Fruit fly (Drosophila melanogaster) whole organism, prepupa: ENCODE data around the gene Cpr30B.

ENCODE experiments used
- Blimp-1 ChIP-seq: fragments of 200-800 bp; sonication (Bioruptor generic); optimal IDR thresholded peaks from 3 replicates; lab custom pipeline; 2017; ENCODE audit warnings: missing biosample characterization, missing genetic modification characterization, mild to moderate bottlenecking, moderate library complexity, missing genetic modification reagents
- CG10669 ChIP-seq: fragments of 200-800 bp; sonication (Bioruptor generic); optimal IDR thresholded peaks from 3 replicates; lab custom pipeline; 2018; ENCODE audit warnings: missing biosample characterization, mild to moderate bottlenecking, missing genetic modification characterization, moderate library complexity
- CG11294 ChIP-seq: fragments of 200-800 bp; sonication (Bioruptor generic); IDR thresholded peaks from 2 replicates; pipeline ENCODE4 v1.3.6; 2022; ENCODE audit warnings: missing biosample characterization, missing genetic modification characterization
- CG11762 ChIP-seq: fragments of 200-800 bp; sonication (Bioruptor generic); optimal IDR thresholded peaks from 3 replicates; lab custom pipeline; 2016; ENCODE audit warnings: missing biosample characterization, missing genetic modification characterization; ENCODE audit not compliant: insufficient read depth
- CG11902 ChIP-seq: fragments of 200-800 bp; sonication (Bioruptor generic); optimal IDR thresholded peaks from 3 replicates; lab custom pipeline; 2016; ENCODE audit warnings: missing biosample characterization, missing genetic modification characterization
- CG16779 ChIP-seq: fragments of 200-800 bp; sonication (Bioruptor generic); optimal IDR thresholded peaks from 3 replicates; lab custom pipeline; 2017; ENCODE audit warnings: missing biosample characterization, mild to moderate bottlenecking, missing genetic modification characterization
- CG3032 ChIP-seq: fragments of 200-800 bp; optimal IDR thresholded peaks from 2 replicates; lab custom pipeline; 2019; ENCODE audit warnings: missing biosample characterization, mild to moderate bottlenecking, missing genetic modification characterization, moderate library complexity
- CG31627 ChIP-seq: fragments of 200-800 bp; sonication (Bioruptor generic); optimal IDR thresholded peaks from 3 replicates; lab custom pipeline; 2016; ENCODE audit warnings: missing biosample characterization, missing genetic modification characterization
- CG4318 ChIP-seq: fragments of 200-800 bp; sonication (Bioruptor generic); optimal IDR thresholded peaks from 3 replicates; lab custom pipeline; 2017; ENCODE audit warnings: missing biosample characterization, mild to moderate bottlenecking, missing genetic modification characterization
- CG6163 ChIP-seq: fragments of 200-800 bp; sonication (Bioruptor generic); IDR thresholded peaks from 3 replicates; pipeline ENCODE4 v1.3.6; 2022; ENCODE audit warnings: missing biosample characterization, missing genetic modification characterization
- CG6276 ChIP-seq: fragments of 200-800 bp; sonication (Bioruptor generic); optimal IDR thresholded peaks from 2 replicates; lab custom pipeline; 2017; ENCODE audit warnings: missing biosample characterization, mild to moderate bottlenecking, missing genetic modification characterization
- CG6792 ChIP-seq: fragments of 200-800 bp; sonication (Bioruptor generic); optimal IDR thresholded peaks from 3 replicates; lab custom pipeline; 2016; ENCODE audit warnings: missing biosample characterization, missing genetic modification characterization
- CG6854 ChIP-seq: fragments of 200-800 bp; sonication (Bioruptor generic); optimal IDR thresholded peaks from 2 replicates; lab custom pipeline; 2017; ENCODE audit warnings: missing biosample characterization, mild to moderate bottlenecking, missing genetic modification characterization
- CG7368 ChIP-seq: fragments of 200-800 bp; sonication (Bioruptor generic); optimal IDR thresholded peaks from 3 replicates; lab custom pipeline; 2016; ENCODE audit warnings: missing biosample characterization, missing genetic modification characterization
- CG8319 ChIP-seq: fragments of 200-800 bp; sonication (Bioruptor generic); optimal IDR thresholded peaks from 3 replicates; lab custom pipeline; 2016; ENCODE audit warnings: missing biosample characterization, missing genetic modification characterization
- CG8632 ChIP-seq: fragments of 200-800 bp; sonication (Bioruptor generic); optimal IDR thresholded peaks from 3 replicates; lab custom pipeline; 2016; ENCODE audit warnings: missing biosample characterization, missing genetic modification characterization
- CG9139 ChIP-seq: fragments of 200-800 bp; sonication (Bioruptor generic); optimal IDR thresholded peaks from 3 replicates; lab custom pipeline; 2017; ENCODE audit warnings: missing biosample characterization, mild to moderate bottlenecking, missing genetic modification characterization
- Eip78C ChIP-seq: fragments of 200-800 bp; sonication (Bioruptor generic); peaks from one replicate; lab custom pipeline; 2016; ENCODE audit warnings: missing biosample characterization, missing genetic modification characterization
- Ets21C ChIP-seq: fragments of 200-800 bp; sonication (Bioruptor generic); optimal IDR thresholded peaks from 3 replicates; lab custom pipeline; 2016; ENCODE audit warnings: missing biosample characterization, missing genetic modification characterization
- Ets96B ChIP-seq: fragments of 200-800 bp; optimal IDR thresholded peaks from 2 replicates; lab custom pipeline; 2019; ENCODE audit warnings: missing biosample characterization, mild to moderate bottlenecking, missing genetic modification characterization, moderate library complexity
- Gug ChIP-seq: fragments of 200-800 bp; sonication (Bioruptor generic); IDR thresholded peaks from 2 replicates; pipeline ENCODE4 v1.3.6; 2022; ENCODE audit warnings: missing biosample characterization, missing genetic modification characterization
- Hr38 ChIP-seq: sonication (Bioruptor generic); optimal IDR thresholded peaks from 2 replicates; lab custom pipeline; 2016; ENCODE audit warnings: missing biosample characterization, missing genetic modification characterization
- Hr39 ChIP-seq: fragments of 200-800 bp; sonication (Bioruptor generic); optimal IDR thresholded peaks from 2 replicates; lab custom pipeline; 2016; ENCODE audit warnings: missing biosample characterization, missing genetic modification characterization
- Hr4 ChIP-seq: fragments of 200-800 bp; sonication (Bioruptor generic); optimal IDR thresholded peaks from 3 replicates; lab custom pipeline; 2016; ENCODE audit warnings: missing biosample characterization, missing genetic modification characterization
- Lpt ChIP-seq: fragments of 200-800 bp; sonication (Bioruptor generic); optimal IDR thresholded peaks from 3 replicates; lab custom pipeline; 2016; ENCODE audit warnings: missing biosample characterization, missing genetic modification characterization
- Met ChIP-seq: fragments of 200-800 bp; sonication (Bioruptor generic); optimal IDR thresholded peaks from 3 replicates; lab custom pipeline; 2016; ENCODE audit warnings: missing biosample characterization, missing genetic modification characterization
- OdsH ChIP-seq: fragments of 200-800 bp; sonication (Bioruptor generic); optimal IDR thresholded peaks from 3 replicates; lab custom pipeline; 2016; ENCODE audit warnings: missing biosample characterization, missing genetic modification characterization
- Smox ChIP-seq: fragments of 200-800 bp; sonication (Bioruptor generic); optimal IDR thresholded peaks from 3 replicates; lab custom pipeline; 2016; ENCODE audit warnings: missing biosample characterization, missing genetic modification characterization
- Sox102F ChIP-seq: fragments of 200-800 bp; sonication (Bioruptor generic); optimal IDR thresholded peaks from 2 replicates; lab custom pipeline; 2016; ENCODE audit warnings: missing biosample characterization, mild to moderate bottlenecking, missing genetic modification characterization
- Sox14 ChIP-seq: fragments of 200-800 bp; sonication (Bioruptor generic); optimal IDR thresholded peaks from 3 replicates; lab custom pipeline; 2016; ENCODE audit warnings: missing biosample characterization, missing genetic modification characterization
- Sox15 ChIP-seq: fragments of 200-800 bp; sonication (Bioruptor generic); optimal IDR thresholded peaks from 3 replicates; lab custom pipeline; 2016; ENCODE audit warnings: missing biosample characterization, missing genetic modification characterization
- achi ChIP-seq: fragments of 200-800 bp; sonication (Bioruptor generic); optimal IDR thresholded peaks from 3 replicates; lab custom pipeline; 2016; ENCODE audit warnings: missing biosample characterization, missing genetic modification characterization
- cyc ChIP-seq: fragments of 200-800 bp; sonication (Bioruptor generic); optimal IDR thresholded peaks from 3 replicates; lab custom pipeline; 2016; ENCODE audit warnings: missing biosample characterization, missing genetic modification characterization
- esn ChIP-seq: fragments of 200-800 bp; sonication (Bioruptor generic); optimal IDR thresholded peaks from 2 replicates; lab custom pipeline; 2016; ENCODE audit warnings: missing biosample characterization, mild to moderate bottlenecking, missing genetic modification characterization, moderate library complexity
- fkh ChIP-seq: fragments of 200-800 bp; sonication (Bioruptor generic); optimal IDR thresholded peaks from 3 replicates; lab custom pipeline; 2017; ENCODE audit warnings: missing biosample characterization, mild to moderate bottlenecking, missing genetic modification characterization, moderate library complexity
- lz ChIP-seq: fragments of 200-800 bp; sonication (Bioruptor generic); optimal IDR thresholded peaks from 3 replicates; lab custom pipeline; 2016; ENCODE audit warnings: missing biosample characterization, missing genetic modification characterization
- salr ChIP-seq, 2 experiments: fragments of 200-800 bp; sonication (Bioruptor generic); optimal IDR thresholded peaks; 3 replicates each; lab custom pipeline; 2016 to 2018; ENCODE audit warnings: missing biosample characterization in 2 of 2, missing genetic modification characterization in 2 of 2, mild to moderate bottlenecking in 1 of 2
- spab ChIP-seq: fragments of 200-800 bp; sonication (Bioruptor generic); optimal IDR thresholded peaks from 2 replicates; lab custom pipeline; 2017; ENCODE audit warnings: missing biosample characterization, mild to moderate bottlenecking, missing genetic modification characterization, missing genetic modification reagents
- svp ChIP-seq: fragments of 200-800 bp; sonication (Bioruptor generic); peaks from one replicate; lab custom pipeline; 2016; ENCODE audit warnings: missing biosample characterization, missing genetic modification characterization
- vri ChIP-seq: fragments of 200-800 bp; sonication (Bioruptor generic); optimal IDR thresholded peaks from 3 replicates; lab custom pipeline; 2016; ENCODE audit warnings: missing biosample characterization, mild to moderate bottlenecking, missing genetic modification characterization

Cpr30B gene

DNA sequence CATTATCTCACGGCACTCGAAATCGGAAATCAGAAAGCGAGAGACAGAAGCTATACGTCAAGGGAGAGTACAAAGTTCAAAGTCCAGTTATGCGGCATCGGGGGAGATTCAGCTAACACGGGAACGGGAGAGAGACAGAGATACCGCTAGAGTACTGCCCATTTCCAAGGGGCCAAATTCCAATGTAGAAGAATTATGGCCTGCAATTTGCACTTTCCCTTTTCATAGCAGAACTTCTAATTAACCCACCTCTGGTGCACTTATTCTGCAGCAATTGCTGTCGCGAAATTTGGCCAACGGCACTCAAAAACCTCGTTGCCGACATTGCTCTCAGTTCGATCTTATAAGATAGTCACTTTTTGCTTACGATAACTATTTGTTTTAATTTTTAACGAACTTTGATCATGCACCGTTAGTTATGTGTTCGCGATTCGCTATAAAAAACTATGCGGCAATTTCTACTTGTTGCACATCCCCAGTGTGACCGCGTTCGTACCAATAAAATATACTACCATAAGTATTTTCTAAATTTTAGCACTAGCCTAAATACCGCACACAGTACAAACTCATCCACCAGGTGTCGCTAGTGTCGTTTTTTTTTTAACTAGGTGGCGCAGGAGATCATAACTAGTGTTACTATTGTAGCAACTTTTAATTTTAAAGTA, 33.7 kb downstream of the Cpr30B start, which contains the start of gene Mtpalpha (continued):
- peak; percentile 48 for TF ChIP-seq cyc (GFP tag; lab: Kevin White, UChicago)
- peak; percentile 43 for TF ChIP-seq esn (GFP tag; lab: Kevin White, UChicago)
- TF ChIP-seq CG9139 (GFP tag; lab: Kevin White, UChicago) = peak; percentile 99
- TF ChIP-seq Eip78C (GFP tag; lab: Kevin White, UChicago) = peak; percentile 94
- peak; percentile 57 for TF ChIP-seq Met (GFP tag; lab: Kevin White, UChicago)
- TF ChIP-seq achi (GFP tag; lab: Kevin White, UChicago) = peak; percentile 67
- peak; percentile 66 for TF ChIP-seq Gug (GFP tag; lab: Robert Waterston, UW)
- no peak for TF ChIP-seq fkh
- TF ChIP-seq Hr39 (GFP tag; lab: Kevin White, UChicago) = no peak
- TF ChIP-seq CG4318 (GFP tag; lab: Kevin White, UChicago) = peak; percentile 40
- TF ChIP-seq CG6854 (GFP tag; lab: Kevin White, UChicago) = peak; percentile 99
- TF ChIP-seq CG11294 (GFP tag; lab: Robert Waterston, UW) = peak; percentile 40; the same call in 1 of the 2 replicates
- TF ChIP-seq Ets96B (tag; lab: Kevin White, UChicago) = peak; percentile 75
- peak; percentile 71 for TF ChIP-seq CG8632 (GFP tag; lab: Kevin White, UChicago)
- TF ChIP-seq Sox14 = peak; percentile 69
- TF ChIP-seq vri (GFP tag; lab: Kevin White, UChicago) = no peak
- TF ChIP-seq CG3032 (tag; lab: Kevin White, UChicago) = peak; percentile 64
- peak; percentile 96 for TF ChIP-seq spab (GFP tag; lab: Kevin White, UChicago)
- TF ChIP-seq OdsH (GFP tag; lab: Kevin White, UChicago) = peak; percentile 58
- TF ChIP-seq CG16779 = peak; percentile 99
- peak; percentile 79 for TF ChIP-seq svp (GFP tag; lab: Kevin White, UChicago)
- TF ChIP-seq CG11902 (GFP tag; lab: Kevin White, UChicago) = no peak
- TF ChIP-seq Hr38 = peak; percentile 22
- no peak for TF ChIP-seq CG6792 (GFP tag; lab: Kevin White, UChicago)
- TF ChIP-seq salr (GFP tag; optimal IDR thresholded peaks at IDR 0.05; lab: Kevin White, UChicago) = peak; percentile 81 to 89
- TF ChIP-seq Hr4 = peak; percentile 80
- TF ChIP-seq lz = peak; percentile 32
- TF ChIP-seq Smox = peak; percentile 47
- peak; percentile 78 for TF ChIP-seq Sox102F (GFP tag; lab: Kevin White, UChicago)
- peak; percentile 91 for TF ChIP-seq CG11762 (GFP tag; lab: Kevin White, UChicago)
- TF ChIP-seq CG31627 (GFP tag; lab: Kevin White, UChicago) = peak; percentile 51
- TF ChIP-seq Blimp-1 (GFP tag; lab: Kevin White, UChicago) = peak; percentile 88
- peak; percentile 84 for TF ChIP-seq CG6163 (GFP tag; lab: Robert Waterston, UW)

- TF ChIP-seq CG9139 (GFP tag; lab: Kevin White, UChicago) = no peak
- TF ChIP-seq Lpt (GFP tag; lab: Kevin White, UChicago) = no peak
- TF ChIP-seq CG8319 (GFP tag; lab: Kevin White, UChicago) = no peak
- TF ChIP-seq Sox15 (GFP tag; lab: Kevin White, UChicago) = no peak
- no peak for TF ChIP-seq spab (GFP tag; lab: Kevin White, UChicago)
- TF ChIP-seq CG16779 = no peak
These were observed 36.9 kb downstream of the Cpr30B start, which contains the start of gene CG31709 for dm6 chr2L:9579538-9579937. Gene CG31709 (minus strand): TSS chr2L:9579638.

- TF ChIP-seq Hr38 = no peak
- TF ChIP-seq CG3032 (tag; lab: Kevin White, UChicago) = no peak
- no peak for TF ChIP-seq CG4318 (GFP tag; lab: Kevin White, UChicago)
- no peak for TF ChIP-seq fkh
- no peak for TF ChIP-seq Sox14
- no peak for TF ChIP-seq Ets21C
- TF ChIP-seq CG7368 (GFP tag; lab: Kevin White, UChicago) = no peak
- no peak for TF ChIP-seq CG6276 (GFP tag; lab: Kevin White, UChicago)
- TF ChIP-seq vri (GFP tag; lab: Kevin White, UChicago) = no peak
- TF ChIP-seq CG10669 (GFP tag; lab: Kevin White, UChicago) = no peak
- TF ChIP-seq cyc (GFP tag; lab: Kevin White, UChicago) = no peak
- TF ChIP-seq CG11902 (GFP tag; lab: Kevin White, UChicago) = no peak
- no peak for TF ChIP-seq Hr4
- no peak for TF ChIP-seq CG16779
These were observed 38.9 kb downstream of the Cpr30B start, which contains the start of gene gcm for dm6 chr2L:9581582-9581981. Gene gcm (minus strand): TSS chr2L:9581745.
